Worm (Caenorhabditis elegans) whole organism, late embryonic: ENCODE results near the gene K09F6.11.

ENCODE experiments used
- ama-1 ChIP-seq: fragments of 150-350 bp; optimal IDR thresholded peaks from 2 replicates; lab custom pipeline; 2014
- dve-1 ChIP-seq: sonication (generic microtip); optimal IDR thresholded peaks from 2 replicates; lab custom pipeline; 2017; ENCODE audit warnings: antibody characterized with exemption, mild to moderate bottlenecking, missing genetic modification characterization, missing compliant biosample characterization
- elt-4 ChIP-seq: sonication (generic microtip); optimal IDR thresholded peaks from 2 replicates; lab custom pipeline; 2016; ENCODE audit warnings: missing genetic modification characterization, missing compliant biosample characterization
- nhr-11 ChIP-seq: fragments of 150-350 bp; optimal IDR thresholded peaks from 2 replicates; lab custom pipeline; 2014; ENCODE audit warnings: missing biosample characterization, missing genetic modification characterization
- pha-4 ChIP-seq: fragments of 150-350 bp; optimal IDR thresholded peaks from 2 replicates; lab custom pipeline; 2018; ENCODE audit warnings: missing biosample characterization, missing genetic modification reagents, missing genetic modification characterization

ce11 chrII:2273750-2274149, 6.2 kb upstream of the K09F6.11 start:
- TF ChIP-seq nhr-11 (tag; lab: Kevin White, UChicago) = no peak
- no peak for TF ChIP-seq ama-1 (lab: Kevin White, UChicago)
- no peak for TF ChIP-seq pha-4
- TF ChIP-seq elt-4 (tag; lab: Kevin White, UChicago) = no peak
- no peak for TF ChIP-seq dve-1
